Fruit fly (Drosophila melanogaster): ENCODE measurements around the gene CG34043.

DNA sequence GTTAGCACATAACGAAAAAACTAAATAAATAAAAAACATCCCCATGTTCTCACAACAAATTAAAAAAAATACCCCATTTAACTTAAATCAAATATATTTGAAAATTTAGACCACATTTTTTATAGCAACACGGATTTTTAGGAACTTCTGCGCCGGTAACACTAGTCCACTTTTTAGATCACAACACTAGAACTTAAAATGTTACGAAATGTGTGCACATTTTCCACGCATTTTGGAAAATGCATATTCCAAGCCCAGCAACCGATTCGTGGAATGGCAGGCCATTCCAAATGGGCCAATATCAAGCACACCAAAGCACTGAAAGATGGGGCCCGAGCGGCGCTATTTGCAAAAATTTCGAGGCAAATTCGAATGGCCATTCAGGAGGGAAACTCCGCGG, 12.0 kb downstream of the CG34043 start, which contains the start of gene CG4957:
- no peak for TF ChIP-seq CG9705 (GFP tag; optimal IDR thresholded peaks at IDR 0.05)
- TF ChIP-seq Jra (GFP tag; optimal IDR thresholded peaks at IDR 0.05) = no peak
- TF ChIP-seq OdsH (GFP tag; optimal IDR thresholded peaks at IDR 0.05) = no peak
- TF ChIP-seq GATAd (GFP tag; optimal IDR thresholded peaks at IDR 0.05) = no peak
- TF ChIP-seq br (GFP tag; optimal IDR thresholded peaks at IDR 0.05) = no peak
- no peak for TF ChIP-seq Dif (GFP tag; optimal IDR thresholded peaks at IDR 0.05; ENCODE audit: partially characterized antibody)
- no peak for TF ChIP-seq sv (GFP tag; optimal IDR thresholded peaks at IDR 0.05)
- TF ChIP-seq Abd-B (GFP tag; optimal IDR thresholded peaks at IDR 0.05) = no peak
- no peak for TF ChIP-seq pan (optimal IDR thresholded peaks at IDR 0.05)
- TF ChIP-seq Rel (GFP tag; optimal IDR thresholded peaks at IDR 0.05) = no peak
- TF ChIP-seq Rel (tag; optimal IDR thresholded peaks at IDR 0.05) = no peak
